Worm (Caenorhabditis elegans) whole organism, young adult: Measurements from ENCODE around the gene F19G12.1.

ENCODE experiments used
- B0019.2 ChIP-seq: fragments of 200-800 bp; sonication (Bioruptor generic); conservative IDR thresholded peaks from 2 replicates; pipeline ENCODE4 v1.3.6; 2022; ENCODE audit warnings: missing genetic modification reagents, missing genetic modification characterization, missing compliant biosample characterization
- B0035.1 ChIP-seq: sonication (generic microtip); optimal IDR thresholded peaks from 2 replicates; lab custom pipeline; 2016; ENCODE audit warnings: missing genetic modification characterization, mild to moderate bottlenecking, missing compliant biosample characterization, missing genotype, missing genetic modification reagents
- C06A6.2 ChIP-seq: fragments of 200-800 bp; sonication (Bioruptor generic); conservative IDR thresholded peaks from 2 replicates; pipeline ENCODE4 v1.3.6; 2022; ENCODE audit warnings: missing genetic modification characterization, missing compliant biosample characterization
- F33H1.4 ChIP-seq: fragments of 200-800 bp; sonication (Bioruptor generic); IDR thresholded peaks from 2 replicates; pipeline ENCODE4 v1.3.6; 2022; ENCODE audit warnings: missing genetic modification reagents, missing genetic modification characterization, missing compliant biosample characterization
- F39B2.1 ChIP-seq: fragments of 200-800 bp; sonication (Bioruptor generic); IDR thresholded peaks from 2 replicates; pipeline ENCODE4 v1.3.6; 2022; ENCODE audit warnings: missing genetic modification reagents, missing genetic modification characterization, missing compliant biosample characterization
- F57A8.1 ChIP-seq: fragments of 200-800 bp; sonication (Bioruptor generic); optimal IDR thresholded peaks from 2 replicates; lab custom pipeline; 2018; ENCODE audit warnings: mild to moderate bottlenecking, missing genetic modification characterization, moderate library complexity, missing compliant biosample characterization
- Y53F4B.3 ChIP-seq: fragments of 200-800 bp; sonication (Bioruptor generic); IDR thresholded peaks from 2 replicates; pipeline ENCODE4 v1.3.6; 2022; ENCODE audit warnings: missing genetic modification reagents, missing genetic modification characterization, missing compliant biosample characterization
- ZK185.1 ChIP-seq: sonication (generic microtip); optimal IDR thresholded peaks from 2 replicates; lab custom pipeline; 2016; ENCODE audit warnings: mild to moderate bottlenecking, missing genetic modification characterization, missing compliant biosample characterization; ENCODE audit not compliant: poor library complexity, severe bottlenecking
- aptf-2 ChIP-seq: fragments of 200-800 bp; sonication (Bioruptor generic); conservative IDR thresholded peaks from 2 replicates; pipeline ENCODE4 v1.3.6; 2022; ENCODE audit warnings: missing genetic modification reagents, missing genetic modification characterization, missing compliant biosample characterization
- cebp-1 ChIP-seq, 2 experiments: fragments of 200-800 bp in 1 of 2; sonication (Bioruptor generic) in 1 of 2; sonication (generic microtip) in 1 of 2; IDR thresholded peaks in 1 of 2; optimal IDR thresholded peaks in 1 of 2; 2 replicates each; pipeline versions ENCODE4 v1.3.6 to Lab custom; 2017 to 2022; ENCODE audit warnings: missing compliant biosample characterization in 2 of 2, missing genetic modification characterization in 2 of 2, mild to moderate bottlenecking in 1 of 2, missing genetic modification reagents in 1 of 2, moderate library complexity in 1 of 2
- ceh-27 ChIP-seq: fragments of 200-800 bp; sonication (Bioruptor generic); optimal IDR thresholded peaks from 2 replicates; lab custom pipeline; 2018; ENCODE audit warnings: mild to moderate bottlenecking, missing genetic modification characterization, moderate library complexity, missing compliant biosample characterization
- dox-1 ChIP-seq: fragments of 200-800 bp; sonication (Bioruptor generic); IDR thresholded peaks from 2 replicates; pipeline ENCODE4 v1.3.6; 2022; ENCODE audit warnings: missing genetic modification reagents, missing genetic modification characterization, missing compliant biosample characterization
- dpff-1 ChIP-seq: sonication (generic microtip); optimal IDR thresholded peaks from 2 replicates; lab custom pipeline; 2017; ENCODE audit warnings: mild to moderate bottlenecking, missing genetic modification characterization, missing compliant biosample characterization
- egl-44 ChIP-seq: fragments of 200-800 bp; sonication (Bioruptor generic); IDR thresholded peaks from 2 replicates; pipeline ENCODE4 v1.3.6; 2022; ENCODE audit warnings: missing genetic modification reagents, missing genetic modification characterization, missing compliant biosample characterization
- ekl-4 ChIP-seq: fragments of 200-800 bp; sonication (Bioruptor generic); IDR thresholded peaks from 2 replicates; pipeline ENCODE4 v1.3.6; 2022; ENCODE audit warnings: missing genetic modification reagents, missing genetic modification characterization, missing compliant biosample characterization
- gei-17 ChIP-seq: fragments of 200-800 bp; sonication (Bioruptor generic); optimal IDR thresholded peaks from 2 replicates; lab custom pipeline; 2018; ENCODE audit warnings: mild to moderate bottlenecking, missing genetic modification characterization, missing compliant biosample characterization
- him-1 ChIP-seq: sonication (generic microtip); optimal IDR thresholded peaks from 2 replicates; lab custom pipeline; 2016; ENCODE audit warnings: missing genotype, missing genetic modification reagents, missing genetic modification characterization, missing compliant biosample characterization
- hrde-1 ChIP-seq: sonication (generic microtip); optimal IDR thresholded peaks from 2 replicates; lab custom pipeline; 2016; ENCODE audit warnings: missing genetic modification characterization, mild to moderate bottlenecking, missing compliant biosample characterization, moderate library complexity, missing genotype, missing genetic modification reagents, borderline replicate concordance
- lag-1 ChIP-seq: fragments of 200-800 bp; sonication (Bioruptor generic); IDR thresholded peaks from 2 replicates; pipeline ENCODE4 v1.3.6; 2022; ENCODE audit warnings: missing genetic modification reagents, missing genetic modification characterization, missing compliant biosample characterization
- lin-26 ChIP-seq: fragments of 200-800 bp; sonication (Bioruptor generic); IDR thresholded peaks from 2 replicates; pipeline ENCODE4 v1.3.6; 2022; ENCODE audit warnings: missing genetic modification reagents, missing genetic modification characterization, missing compliant biosample characterization
- lin-35 ChIP-seq, 3 experiments: fragments of 150-350 bp in 2 of 3; sonication (generic microtip) in 1 of 3; optimal IDR thresholded peaks; 2 replicates each; lab custom pipeline; 2014 to 2018; ENCODE audit warnings: missing biosample characterization in 3 of 3, missing genetic modification characterization in 3 of 3, missing genetic modification reagents in 3 of 3
- lin-54 ChIP-seq: fragments of 200-800 bp; sonication (Bioruptor generic); optimal IDR thresholded peaks from 2 replicates; lab custom pipeline; 2018; ENCODE audit warnings: mild to moderate bottlenecking, missing genetic modification characterization, missing compliant biosample characterization
- madf-8 ChIP-seq: fragments of 200-800 bp; sonication (Bioruptor generic); conservative IDR thresholded peaks from 2 replicates; pipeline ENCODE4 v1.3.6; 2022; ENCODE audit warnings: missing genetic modification reagents, missing genetic modification characterization, missing compliant biosample characterization
- nfya-2 ChIP-seq: fragments of 200-800 bp; sonication (Bioruptor generic); IDR thresholded peaks from 2 replicates; pipeline ENCODE4 v1.3.6; 2022; ENCODE audit warnings: missing genetic modification reagents, missing genetic modification characterization, missing compliant biosample characterization
- nhr-27 ChIP-seq: fragments of 200-800 bp; sonication (Bioruptor generic); optimal IDR thresholded peaks from 2 replicates; lab custom pipeline; 2018; ENCODE audit warnings: mild to moderate bottlenecking, missing genetic modification characterization, moderate library complexity, missing compliant biosample characterization
- nhr-90 ChIP-seq: sonication (generic microtip); optimal IDR thresholded peaks from 2 replicates; lab custom pipeline; 2016; ENCODE audit warnings: missing genotype, mild to moderate bottlenecking, missing genetic modification characterization, missing compliant biosample characterization
- pha-4 ChIP-seq: fragments of 150-350 bp; sonication (generic microtip); optimal IDR thresholded peaks from 2 replicates; lab custom pipeline; 2014; ENCODE audit warnings: missing biosample characterization, missing genetic modification reagents, missing genetic modification characterization
- snpc-1.1 ChIP-seq: sonication (generic microtip); optimal IDR thresholded peaks from 2 replicates; lab custom pipeline; 2017; ENCODE audit warnings: missing genetic modification characterization, mild to moderate bottlenecking, missing compliant biosample characterization, antibody characterized with exemption, moderate library complexity, missing genotype, missing genetic modification reagents; ENCODE audit not compliant: insufficient read depth
- snpc-4 ChIP-seq, 5 experiments: fragments of 150-350 bp in 1 of 5; sonication (generic microtip) in 4 of 5; optimal IDR thresholded peaks; 2 replicates each; lab custom pipeline; 2014 to 2018; ENCODE audit warnings: missing genetic modification characterization in 5 of 5, missing biosample characterization in 3 of 5, antibody characterized with exemption in 2 of 5, mild to moderate bottlenecking in 2 of 5, missing compliant biosample characterization in 2 of 5, missing genotype in 2 of 5, moderate library complexity in 2 of 5, missing genetic modification reagents in 1 of 5
- unc-130 ChIP-seq: sonication (generic microtip); optimal IDR thresholded peaks from 2 replicates; lab custom pipeline; 2016; ENCODE audit warnings: missing genetic modification reagents, missing genetic modification characterization, missing compliant biosample characterization
- xnd-1 ChIP-seq: sonication (generic microtip); optimal IDR thresholded peaks from 2 replicates; lab custom pipeline; 2016; ENCODE audit warnings: missing genotype, missing genetic modification reagents, missing genetic modification characterization, missing compliant biosample characterization
- ztf-28 ChIP-seq: fragments of 200-800 bp; sonication (Bioruptor generic); IDR thresholded peaks from 2 replicates; pipeline ENCODE4 v1.3.6; 2022; ENCODE audit warnings: missing genetic modification reagents, missing genetic modification characterization, missing compliant biosample characterization

The F19G12.1 gene

ce11 chrX:1437097-1437496 is 6.3 kb downstream of the F19G12.1 start:
- TF ChIP-seq dox-1 (GFP tag; lab: Robert Waterston, UW), result peak; percentile 31; the same call in 1 of the 2 replicates
- TF ChIP-seq ZK185.1 (tag; lab: Kevin White, UChicago), result peak; percentile 8
- TF ChIP-seq cebp-1 (GFP tag; IDR thresholded peaks at IDR 0.05; lab: Robert Waterston, UW), result no peak
- TF ChIP-seq cebp-1 (tag; optimal IDR thresholded peaks at IDR 0.05; lab: Kevin White, UChicago), result peak; percentile 9
- no peak for TF ChIP-seq C06A6.2 (GFP tag; lab: Robert Waterston, UW)
- TF ChIP-seq egl-44, result 0 out of 2 replicates have a peak, but pooled peaks have one; percentile 23
- peak; percentile 59 for TF ChIP-seq gei-17 (GFP tag; lab: Kevin White, UChicago)
- TF ChIP-seq, all 124 proteins: peak for 5

DNA sequence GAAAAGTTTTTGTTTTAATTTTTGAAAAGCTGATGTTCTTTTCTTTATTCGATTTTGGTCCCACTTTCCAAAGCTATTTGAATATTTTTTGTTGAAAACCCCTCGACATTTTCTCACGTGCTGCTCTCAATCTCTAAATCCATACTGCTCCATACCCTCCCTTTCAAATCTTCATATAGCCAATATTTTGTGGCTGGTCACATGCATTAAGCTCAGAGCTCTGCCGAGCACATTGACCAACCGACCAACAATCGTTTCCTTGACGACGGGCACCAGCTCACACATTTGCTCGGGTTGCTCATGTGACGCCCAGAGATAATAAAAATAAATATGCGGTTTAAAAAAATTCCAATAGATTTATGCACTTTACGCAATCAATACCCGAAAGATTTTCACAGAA is 8.1 kb downstream of the F19G12.1 start:
- no peak for TF ChIP-seq ceh-27 (GFP tag; lab: Kevin White, UChicago)
- TF ChIP-seq dox-1 (GFP tag; lab: Robert Waterston, UW), result 0 out of 2 replicates have a peak, but pooled peaks have one; percentile 8
- no peak for TF ChIP-seq snpc-4 (GFP tag; optimal IDR thresholded peaks at IDR 0.05; lab: Kevin White, UChicago)
- TF ChIP-seq snpc-4 (tag; optimal IDR thresholded peaks at IDR 0.05; lab: Kevin White, UChicago), result no peak
- TF ChIP-seq dpff-1 (tag; lab: Kevin White, UChicago), result no peak
- TF ChIP-seq F33H1.4 (GFP tag; lab: Robert Waterston, UW), result no peak
- no peak for TF ChIP-seq hrde-1 (tag; lab: Kevin White, UChicago)
- no peak for TF ChIP-seq madf-8
- TF ChIP-seq cebp-1 (GFP tag; IDR thresholded peaks at IDR 0.05; lab: Robert Waterston, UW), result no peak
- peak; percentile 24 for TF ChIP-seq cebp-1 (tag; optimal IDR thresholded peaks at IDR 0.05; lab: Kevin White, UChicago)
- TF ChIP-seq F39B2.1 (GFP tag; lab: Robert Waterston, UW), result no peak
- TF ChIP-seq lin-35 (GFP tag; optimal IDR thresholded peaks at IDR 0.05; lab: Kevin White, UChicago), result peak in 1 of 3 experiments; percentile 25
- TF ChIP-seq unc-130 (GFP tag; lab: Kevin White, UChicago), result no peak
- no peak for TF ChIP-seq lin-26 (GFP tag; lab: Robert Waterston, UW)
- no peak for TF ChIP-seq lin-54 (GFP tag; lab: Kevin White, UChicago)

ce11 chrX:1440161-1440560 is 9.4 kb downstream of the F19G12.1 start, which contains the start of gene sedl-1:
Gene sedl-1, minus strand, starts transcription at chrX:1440261.
- no peak for TF ChIP-seq Y53F4B.3
- TF ChIP-seq aptf-2 (GFP tag; lab: Robert Waterston, UW), result no peak
- no peak for TF ChIP-seq ztf-28 (GFP tag; lab: Robert Waterston, UW)
- TF ChIP-seq nhr-27, result no peak
- TF ChIP-seq nfya-2, result no peak
- TF ChIP-seq F39B2.1 (GFP tag; lab: Robert Waterston, UW), result no peak
- no peak for TF ChIP-seq ekl-4
- no peak for TF ChIP-seq madf-8
- TF ChIP-seq him-1, result no peak
- no peak for TF ChIP-seq gei-17 (GFP tag; lab: Kevin White, UChicago)
- no peak for TF ChIP-seq F33H1.4 (GFP tag; lab: Robert Waterston, UW)
- TF ChIP-seq xnd-1 (tag; lab: Kevin White, UChicago), result no peak
- no peak for TF ChIP-seq B0035.1
- no peak for TF ChIP-seq pha-4 (tag; lab: Kevin White, UChicago)
- no peak for TF ChIP-seq lag-1
- no peak for TF ChIP-seq snpc-1.1 (tag; lab: Kevin White, UChicago)
- TF ChIP-seq F57A8.1, result no peak
- TF ChIP-seq B0019.2 (GFP tag; lab: Robert Waterston, UW), result no peak
- no peak for TF ChIP-seq nhr-90 (tag; lab: Kevin White, UChicago)
